Worm (Caenorhabditis elegans): ENCODE measurements around the gene fbxa-158.
"Not testable (repeated sequence)": the region's sequence is repeated elsewhere in the genome, so short reads cannot be mapped to it uniquely, and the experiment has no call there.

DNA sequence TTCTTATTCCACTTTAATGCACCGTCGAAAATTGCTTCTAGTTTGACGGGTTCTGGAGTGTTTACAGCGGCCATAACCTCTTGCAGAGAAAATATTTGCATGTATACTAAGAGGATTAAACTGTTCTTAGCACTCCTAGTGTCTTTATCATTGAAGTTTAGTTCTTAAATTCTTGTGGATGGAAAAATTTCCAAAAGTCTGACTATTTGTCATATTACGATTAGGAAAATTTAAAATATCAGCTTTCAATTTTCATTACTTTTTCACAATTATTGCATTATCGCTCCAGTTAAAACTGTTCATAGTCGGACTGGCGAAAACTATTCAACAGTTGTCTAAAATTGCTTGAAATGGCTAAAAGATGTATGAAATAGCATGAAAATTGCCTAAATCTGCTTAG is 39.8 kb upstream of the fbxa-158 start, which contains the start of gene ZC204.13:
- not testable (repeated sequence) for TF ChIP-seq W03F9.2, him-1, dao-5 (tag; optimal IDR thresholded peaks at IDR 0.05)
